Worm (Caenorhabditis elegans) whole organism, early embryonic: ENCODE data around the gene str-44.

Experiments
- B0310.2 ChIP-seq: sonication (generic microtip); optimal IDR thresholded peaks from 2 replicates; lab custom pipeline; 2016; ENCODE audit warnings: mild to moderate bottlenecking, missing genetic modification characterization, missing compliant biosample characterization
- F13C5.2 ChIP-seq: sonication (generic microtip); optimal IDR thresholded peaks from 2 replicates; lab custom pipeline; 2017; ENCODE audit warnings: mild to moderate bottlenecking, missing genetic modification characterization, inconsistent platforms, missing compliant biosample characterization
- aly-1 ChIP-seq: sonication (generic microtip); optimal IDR thresholded peaks from 2 replicates; lab custom pipeline; 2016; ENCODE audit warnings: missing genetic modification characterization, missing compliant biosample characterization
- ama-1 ChIP-seq: fragments of 150-350 bp; optimal IDR thresholded peaks from 2 replicates; lab custom pipeline; 2014
- ceh-13 ChIP-seq: fragments of 200-800 bp; sonication (Bioruptor generic); optimal IDR thresholded peaks from 2 replicates; lab custom pipeline; 2018; ENCODE audit warnings: mild to moderate bottlenecking, missing genetic modification characterization, missing compliant biosample characterization
- ceh-36 ChIP-seq: sonication (generic microtip); optimal IDR thresholded peaks from 2 replicates; lab custom pipeline; 2016; ENCODE audit warnings: missing genetic modification characterization, inconsistent platforms, missing compliant biosample characterization
- ets-7 ChIP-seq: sonication (generic microtip); optimal IDR thresholded peaks from 2 replicates; lab custom pipeline; 2016; ENCODE audit warnings: missing genotype, missing genetic modification characterization, missing compliant biosample characterization
- flt-1 ChIP-seq: fragments of 200-800 bp; sonication (Bioruptor generic); IDR thresholded peaks from 2 replicates; pipeline ENCODE4 v1.3.6; 2022; ENCODE audit warnings: missing genetic modification characterization, missing compliant biosample characterization
- hmbx-1 ChIP-seq: sonication (generic microtip); optimal IDR thresholded peaks from 2 replicates; lab custom pipeline; 2016; ENCODE audit warnings: mild to moderate bottlenecking, missing genetic modification characterization, missing compliant biosample characterization
- hmg-4 ChIP-seq: fragments of 200-800 bp; sonication (Bioruptor generic); optimal IDR thresholded peaks from 2 replicates; lab custom pipeline; 2018; ENCODE audit warnings: mild to moderate bottlenecking, missing genetic modification characterization, missing compliant biosample characterization
- hnd-1 ChIP-seq: sonication (generic microtip); optimal IDR thresholded peaks from 2 replicates; lab custom pipeline; 2016; ENCODE audit warnings: missing genetic modification characterization, missing compliant biosample characterization
- pes-1 ChIP-seq: fragments of 200-800 bp; sonication (Bioruptor generic); IDR thresholded peaks from 2 replicates; pipeline ENCODE4 v1.3.6; 2022; ENCODE audit warnings: missing genetic modification reagents, missing genetic modification characterization, missing compliant biosample characterization
- scrt-1 ChIP-seq: fragments of 200-800 bp; sonication (Bioruptor generic); IDR thresholded peaks from 2 replicates; pipeline ENCODE4 v1.3.6; 2022; ENCODE audit warnings: missing genetic modification characterization, missing compliant biosample characterization
- sea-1 ChIP-seq: fragments of 200-800 bp; sonication (Bioruptor generic); conservative IDR thresholded peaks from 2 replicates; pipeline ENCODE4 v1.3.6; 2022; ENCODE audit warnings: missing genetic modification characterization, missing compliant biosample characterization
- tbx-11 ChIP-seq: fragments of 200-800 bp; sonication (Bioruptor generic); IDR thresholded peaks from 2 replicates; pipeline ENCODE4 v1.3.6; 2022; ENCODE audit warnings: missing genetic modification characterization, missing compliant biosample characterization
- tbx-37 ChIP-seq: fragments of 200-800 bp; sonication (Bioruptor generic); conservative IDR thresholded peaks from 2 replicates; pipeline ENCODE4 v1.3.6; 2022; ENCODE audit warnings: missing genetic modification reagents, missing genetic modification characterization, missing compliant biosample characterization
- tra-4 ChIP-seq: sonication (generic microtip); optimal IDR thresholded peaks from 2 replicates; lab custom pipeline; 2017; ENCODE audit warnings: missing genetic modification characterization, missing compliant biosample characterization

The str-44 gene

ce11 chrIV:7171222-7171621 is 5.8 kb upstream of the str-44 start, which contains the start of gene str-220:
Gene str-220, minus strand, starts transcription at chrIV:7171322.
- TF ChIP-seq scrt-1 (GFP tag; lab: Robert Waterston, UW) (no peak), ceh-13 (no peak), aly-1 (tag; lab: Kevin White, UChicago) (no peak), ceh-36 (no peak), flt-1 (GFP tag; lab: Robert Waterston, UW) (no peak), hmbx-1 (tag; lab: Kevin White, UChicago) (no peak)

- no peak for TF ChIP-seq scrt-1 (GFP tag; lab: Robert Waterston, UW)
- TF ChIP-seq ama-1 (lab: Kevin White, UChicago): no peak
- no peak for TF ChIP-seq hnd-1 (tag; lab: Kevin White, UChicago)
- TF ChIP-seq ceh-36: no peak
- TF ChIP-seq sea-1: no peak
- no peak for TF ChIP-seq flt-1 (GFP tag; lab: Robert Waterston, UW)
- no peak for TF ChIP-seq ceh-13
- TF ChIP-seq hmbx-1 (tag; lab: Kevin White, UChicago): no peak
- TF ChIP-seq pes-1 (GFP tag; lab: Robert Waterston, UW): no peak
- no peak for TF ChIP-seq B0310.2
- TF ChIP-seq tbx-11: no peak
- TF ChIP-seq tbx-37: no peak
- no peak for TF ChIP-seq tra-4
- no peak for TF ChIP-seq ets-7
- no peak for TF ChIP-seq aly-1 (tag; lab: Kevin White, UChicago)
Observed at ce11 chrIV:7173489-7173888, 3.5 kb upstream of the str-44 start, which contains the start of gene str-1. Gene str-1, plus strand, starts transcription at chrIV:7173789.

ce11 chrIV:7175346-7175745 is 1.6 kb upstream of the str-44 start, which contains the start of gene C42D4.19:
Gene C42D4.19, plus strand, starts transcription at chrIV:7175646.
- TF ChIP-seq F13C5.2 (no peak), hmbx-1 (tag; lab: Kevin White, UChicago) (no peak), pes-1 (GFP tag; lab: Robert Waterston, UW) (no peak), tra-4 (no peak), tbx-37 (no peak), ceh-13 (no peak), flt-1 (GFP tag; lab: Robert Waterston, UW) (no peak), sea-1 (no peak), hmg-4 (GFP tag; lab: Kevin White, UChicago) (no peak), hnd-1 (tag; lab: Kevin White, UChicago) (no peak), tbx-11 (no peak)

ce11 chrIV:7178942-7179341 is 2.0 kb downstream of the str-44 start, which contains the start of gene C42D4.3:
Gene C42D4.3, plus strand, starts transcription at chrIV:7179239.
- TF ChIP-seq tra-4: no peak
- TF ChIP-seq scrt-1 (GFP tag; lab: Robert Waterston, UW): no peak

- no peak for TF ChIP-seq sea-1
Observed at ce11 chrIV:7180304-7180703, 3.3 kb downstream of the str-44 start, which contains the start of gene cest-10. Gene cest-10, plus strand, starts transcription at chrIV:7180557.

- no peak for TF ChIP-seq F13C5.2
Observed at ce11 chrIV:7182818-7183217, 5.8 kb downstream of the str-44 start.

ce11 chrIV:7184597-7184996 is 7.6 kb downstream of the str-44 start, which contains the start of gene clec-179:
Gene clec-179, minus strand, starts transcription at chrIV:7184697.
- TF ChIP-seq B0310.2: no peak
- no peak for TF ChIP-seq aly-1 (tag; lab: Kevin White, UChicago)
- no peak for TF ChIP-seq hmg-4 (GFP tag; lab: Kevin White, UChicago)
- TF ChIP-seq tbx-11: no peak
- TF ChIP-seq ceh-13: no peak
- no peak for TF ChIP-seq hnd-1 (tag; lab: Kevin White, UChicago)
- TF ChIP-seq ets-7: no peak
- TF ChIP-seq F13C5.2: no peak
- no peak for TF ChIP-seq tbx-37
- no peak for TF ChIP-seq sea-1
- no peak for TF ChIP-seq flt-1 (GFP tag; lab: Robert Waterston, UW)
- TF ChIP-seq ama-1 (lab: Kevin White, UChicago): no peak
- no peak for TF ChIP-seq tra-4

ce11 chrIV:7186756-7187155 is 9.8 kb downstream of the str-44 start, which contains the start of gene str-249:
Gene str-249, minus strand, starts transcription at chrIV:7186856.
- TF ChIP-seq ceh-36 (no peak), scrt-1 (GFP tag; lab: Robert Waterston, UW) (no peak), F13C5.2 (no peak), pes-1 (GFP tag; lab: Robert Waterston, UW) (no peak), hnd-1 (tag; lab: Kevin White, UChicago) (no peak), tbx-37 (no peak), hmbx-1 (tag; lab: Kevin White, UChicago) (no peak), ets-7 (no peak), tbx-11 (no peak)

- TF ChIP-seq hmbx-1 (tag; lab: Kevin White, UChicago) (no peak), tra-4 (no peak), F13C5.2 (no peak), hmg-4 (GFP tag; lab: Kevin White, UChicago) (no peak)
Observed at ce11 chrIV:7188030-7188429, 11.0 kb downstream of the str-44 start, which contains the start of gene C42D4.13. Gene C42D4.13, minus strand, starts transcription at chrIV:7188130.
